Worm (Caenorhabditis elegans): Measurements from ENCODE around the gene str-165.

ce11 chrV:13843147-13843546, 12.2 kb downstream of the str-165 start, which contains the start of gene srx-130:
- TF ChIP-seq nhr-237 (tag; optimal IDR thresholded peaks at IDR 0.05) (no peak), pha-4 (tag; optimal IDR thresholded peaks at IDR 0.05) (no peak), ztf-11 (tag; optimal IDR thresholded peaks at IDR 0.05) (no peak), tbx-2 (tag; optimal IDR thresholded peaks at IDR 0.05) (no peak), mml-1 (tag; optimal IDR thresholded peaks at IDR 0.05) (no peak), unc-62 (GFP tag; optimal IDR thresholded peaks at IDR 0.05) (no peak), ceh-28 (tag; optimal IDR thresholded peaks at IDR 0.05) (no peak), lsy-12 (tag; optimal IDR thresholded peaks at IDR 0.05) (no peak), ama-1 (optimal IDR thresholded peaks at IDR 0.05) (no peak), egl-27 (tag; optimal IDR thresholded peaks at IDR 0.05) (no peak), nhr-77 (tag; optimal IDR thresholded peaks at IDR 0.05) (no peak)
